Fruit fly (Drosophila melanogaster): ENCODE measurements around the gene Rtc1.

DNA sequence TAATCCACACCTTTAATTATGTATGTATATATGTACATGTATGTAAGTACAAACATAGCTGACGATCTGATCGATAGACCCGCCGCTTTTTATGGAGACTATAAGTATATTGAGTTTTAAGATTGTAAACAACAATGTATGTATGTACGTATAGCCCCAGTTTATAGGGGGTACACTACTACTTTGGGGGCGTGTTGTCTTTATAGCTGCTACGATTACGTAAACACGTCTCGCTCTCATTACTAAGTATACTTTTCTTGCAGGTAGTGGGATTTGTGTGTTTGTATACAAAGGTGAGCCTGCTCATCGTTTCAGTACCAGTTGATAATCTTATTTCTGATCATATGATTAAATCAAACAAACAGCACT is 7.1 kb upstream of the Rtc1 start:
- TF ChIP-seq CG11294 (GFP tag; IDR thresholded peaks at IDR 0.05) (no peak), Sox102F (GFP tag; optimal IDR thresholded peaks at IDR 0.05) (no peak), Eip75B (GFP tag; optimal IDR thresholded peaks at IDR 0.05) (no peak), vri (GFP tag; optimal IDR thresholded peaks at IDR 0.05) (no peak), topi (GFP tag; optimal IDR thresholded peaks at IDR 0.05) (no peak), fkh (GFP tag; optimal IDR thresholded peaks at IDR 0.05) (peak; percentile 72), Hr38 (GFP tag; optimal IDR thresholded peaks at IDR 0.05) (no peak), Blimp-1 (GFP tag; optimal IDR thresholded peaks at IDR 0.05) (no peak), fd85E (GFP tag; optimal IDR thresholded peaks at IDR 0.05) (no peak), CG6854 (GFP tag; optimal IDR thresholded peaks at IDR 0.05) (no peak), CG11762 (GFP tag; optimal IDR thresholded peaks at IDR 0.05; ENCODE audit: insufficient read depth) (no peak)
